Fruit fly (Drosophila melanogaster): ENCODE data around the gene Rsph3.

The Rsph3 gene

DNA sequence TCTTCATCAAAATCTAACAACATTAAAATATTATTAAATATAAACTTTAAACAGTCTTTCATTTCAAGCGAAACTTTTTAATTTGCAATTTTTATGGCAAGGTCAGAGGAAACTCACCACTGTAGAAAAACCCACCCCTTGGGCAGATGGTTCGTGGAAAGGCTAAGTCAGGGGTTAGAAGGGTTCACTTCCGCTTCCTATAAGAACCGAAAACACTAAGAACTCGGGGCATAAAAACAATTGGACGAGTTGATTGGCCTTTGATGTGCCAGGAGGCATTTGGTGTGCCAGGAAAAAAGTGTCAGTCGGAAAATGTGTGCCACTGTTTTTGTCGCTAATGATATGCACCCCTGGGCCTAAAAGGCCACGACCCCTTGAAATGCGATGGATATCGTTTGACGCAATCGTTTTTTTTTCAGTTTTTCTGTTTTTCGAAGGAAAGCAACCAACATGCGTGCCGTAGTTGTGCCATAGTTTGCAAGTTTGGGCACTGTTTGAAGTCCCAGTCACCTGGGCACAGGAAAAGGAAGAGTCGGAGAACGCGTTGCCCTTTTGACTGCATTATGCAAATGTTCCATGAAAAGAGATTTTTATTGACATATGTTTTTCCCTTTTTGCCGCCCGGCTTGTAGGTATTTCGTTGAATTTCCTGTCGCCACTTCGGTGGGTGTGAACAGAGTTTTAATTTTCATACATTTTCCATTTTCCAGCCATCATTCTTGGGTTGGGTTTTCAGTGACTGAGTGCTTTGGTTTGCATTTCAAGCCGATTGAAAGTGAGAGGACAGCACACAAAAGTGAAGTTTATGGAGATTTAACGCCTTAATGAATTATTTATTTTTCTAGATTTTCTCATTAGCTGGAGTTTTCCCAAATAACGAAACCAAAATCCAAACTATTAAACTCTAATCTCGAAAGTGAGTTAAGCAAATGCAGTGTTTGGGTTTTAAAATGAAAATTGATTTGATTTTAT, 21.9 kb upstream of the Rsph3 start:
- TF ChIP-seq pan (optimal IDR thresholded peaks at IDR 0.05) (no peak), CG8478 (optimal IDR thresholded peaks at IDR 0.05) (no peak), Dll (optimal IDR thresholded peaks at IDR 0.05) (no peak), usp (GFP tag; optimal IDR thresholded peaks at IDR 0.05) (no peak), psq (optimal IDR thresholded peaks at IDR 0.05) (no peak), EcR (GFP tag; optimal IDR thresholded peaks at IDR 0.05) (no peak)

DNA sequence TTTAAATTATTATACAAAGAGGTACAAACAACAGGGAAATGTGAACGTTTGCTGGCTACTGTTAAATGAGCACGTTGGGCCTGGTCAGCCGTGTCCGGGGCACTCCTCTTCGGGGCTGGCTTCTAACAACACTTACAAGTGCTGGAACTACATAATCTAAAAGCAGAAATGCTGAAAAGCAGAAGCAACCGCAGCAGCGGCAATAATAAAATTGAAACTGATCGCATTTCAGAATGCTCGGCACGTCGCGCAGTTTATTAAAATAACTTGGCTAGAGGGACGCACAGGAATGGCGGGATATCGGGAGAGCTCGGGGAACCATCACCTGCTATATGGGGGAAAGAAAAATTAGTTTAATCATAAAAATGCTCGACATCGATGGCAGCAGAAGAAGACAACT, 20.4 kb upstream of the Rsph3 start:
- TF ChIP-seq usp (GFP tag; optimal IDR thresholded peaks at IDR 0.05) = no peak
- TF ChIP-seq psq (optimal IDR thresholded peaks at IDR 0.05) = no peak
- TF ChIP-seq CG8478 (optimal IDR thresholded peaks at IDR 0.05) = no peak

- no peak for TF ChIP-seq pan (optimal IDR thresholded peaks at IDR 0.05)
- TF ChIP-seq EcR (GFP tag; optimal IDR thresholded peaks at IDR 0.05) = no peak
- no peak for TF ChIP-seq CG8478 (optimal IDR thresholded peaks at IDR 0.05)
- no peak for TF ChIP-seq usp (GFP tag; optimal IDR thresholded peaks at IDR 0.05)
- TF ChIP-seq psq (optimal IDR thresholded peaks at IDR 0.05) = no peak
- TF ChIP-seq Dll (optimal IDR thresholded peaks at IDR 0.05) = no peak
Observed at dm6 chr3L:6779398-6779797, 16.4 kb upstream of the Rsph3 start.

dm6 chr3L:6778804-6779289, 15.8 kb upstream of the Rsph3 start:
- TF ChIP-seq CG8478 (optimal IDR thresholded peaks at IDR 0.05) = no peak
- TF ChIP-seq EcR (GFP tag; optimal IDR thresholded peaks at IDR 0.05) = no peak
- TF ChIP-seq pan (optimal IDR thresholded peaks at IDR 0.05) = no peak
- TF ChIP-seq psq (optimal IDR thresholded peaks at IDR 0.05) = no peak
- TF ChIP-seq usp (GFP tag; optimal IDR thresholded peaks at IDR 0.05) = no peak
- no peak for TF ChIP-seq Dll (optimal IDR thresholded peaks at IDR 0.05)

- TF ChIP-seq Dll (optimal IDR thresholded peaks at IDR 0.05) (no peak), CG8478 (optimal IDR thresholded peaks at IDR 0.05) (no peak), psq (optimal IDR thresholded peaks at IDR 0.05) (no peak), pan (optimal IDR thresholded peaks at IDR 0.05) (no peak), EcR (GFP tag; optimal IDR thresholded peaks at IDR 0.05) (no peak), usp (GFP tag; optimal IDR thresholded peaks at IDR 0.05) (no peak)
Observed at dm6 chr3L:6777614-6778013, 14.6 kb upstream of the Rsph3 start.

- TF ChIP-seq Dll (optimal IDR thresholded peaks at IDR 0.05) (no peak), CG8478 (optimal IDR thresholded peaks at IDR 0.05) (no peak), psq (optimal IDR thresholded peaks at IDR 0.05) (no peak), usp (GFP tag; optimal IDR thresholded peaks at IDR 0.05) (no peak), EcR (GFP tag; optimal IDR thresholded peaks at IDR 0.05) (no peak), pan (optimal IDR thresholded peaks at IDR 0.05) (no peak)
Observed at dm6 chr3L:6771851-6772250, 8.8 kb upstream of the Rsph3 start.

DNA sequence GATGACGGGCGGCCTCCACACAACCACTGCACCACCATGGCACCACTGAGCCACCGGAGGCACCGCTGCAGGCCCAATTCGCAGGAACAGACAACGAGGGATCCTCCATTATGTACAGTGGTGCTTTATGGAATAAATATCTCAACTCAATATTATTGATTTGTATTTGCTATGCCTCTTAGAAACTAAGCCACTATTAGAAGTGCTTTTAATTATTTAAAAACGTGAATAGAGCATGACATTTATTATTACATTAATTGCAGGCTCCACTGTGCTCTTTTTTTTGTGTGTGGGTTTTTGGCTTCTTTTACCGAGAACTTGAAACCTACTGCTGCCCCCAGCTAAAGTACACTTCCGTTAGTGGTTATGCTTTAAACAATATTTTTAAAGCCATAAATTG, 8.2 kb upstream of the Rsph3 start:
- TF ChIP-seq EcR (GFP tag; optimal IDR thresholded peaks at IDR 0.05) (no peak), CG8478 (optimal IDR thresholded peaks at IDR 0.05) (no peak), pan (optimal IDR thresholded peaks at IDR 0.05) (no peak), usp (GFP tag; optimal IDR thresholded peaks at IDR 0.05) (no peak), psq (optimal IDR thresholded peaks at IDR 0.05) (no peak), Dll (optimal IDR thresholded peaks at IDR 0.05) (no peak)

dm6 chr3L:6767153-6767552, 4.1 kb upstream of the Rsph3 start:
- TF ChIP-seq Dll (optimal IDR thresholded peaks at IDR 0.05) = no peak
- no peak for TF ChIP-seq CG8478 (optimal IDR thresholded peaks at IDR 0.05)
- no peak for TF ChIP-seq pan (optimal IDR thresholded peaks at IDR 0.05)
- TF ChIP-seq EcR (GFP tag; optimal IDR thresholded peaks at IDR 0.05) = no peak
- TF ChIP-seq usp (GFP tag; optimal IDR thresholded peaks at IDR 0.05) = no peak

dm6 chr3L:6764535-6765187, 1.6 kb upstream of the Rsph3 start:
- TF ChIP-seq psq (optimal IDR thresholded peaks at IDR 0.05) = no peak
- no peak for TF ChIP-seq pan (optimal IDR thresholded peaks at IDR 0.05)
- no peak for TF ChIP-seq CG8478 (optimal IDR thresholded peaks at IDR 0.05)
- TF ChIP-seq Dll (optimal IDR thresholded peaks at IDR 0.05) = no peak
- TF ChIP-seq usp (GFP tag; optimal IDR thresholded peaks at IDR 0.05) = no peak
- no peak for TF ChIP-seq EcR (GFP tag; optimal IDR thresholded peaks at IDR 0.05)

DNA sequence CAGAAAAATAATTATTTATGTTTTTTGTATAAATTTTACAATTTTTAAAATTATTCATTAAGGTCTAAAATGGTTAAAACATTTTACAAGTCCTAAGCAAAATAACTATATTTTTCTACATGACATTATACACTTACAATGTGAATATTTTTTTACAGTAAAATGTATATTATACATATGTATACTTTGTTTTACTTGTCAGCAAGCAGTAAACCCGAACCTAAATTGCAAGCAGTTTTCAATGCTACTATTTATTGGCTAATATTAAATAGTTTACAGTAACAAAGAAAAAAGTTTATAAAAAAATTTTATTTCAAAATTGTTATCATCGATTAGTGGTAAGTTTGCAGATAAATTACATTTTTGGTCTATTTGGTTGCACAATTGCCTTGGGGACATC, 790 bp upstream of the Rsph3 start:
- no peak for TF ChIP-seq pan (optimal IDR thresholded peaks at IDR 0.05)

DNA sequence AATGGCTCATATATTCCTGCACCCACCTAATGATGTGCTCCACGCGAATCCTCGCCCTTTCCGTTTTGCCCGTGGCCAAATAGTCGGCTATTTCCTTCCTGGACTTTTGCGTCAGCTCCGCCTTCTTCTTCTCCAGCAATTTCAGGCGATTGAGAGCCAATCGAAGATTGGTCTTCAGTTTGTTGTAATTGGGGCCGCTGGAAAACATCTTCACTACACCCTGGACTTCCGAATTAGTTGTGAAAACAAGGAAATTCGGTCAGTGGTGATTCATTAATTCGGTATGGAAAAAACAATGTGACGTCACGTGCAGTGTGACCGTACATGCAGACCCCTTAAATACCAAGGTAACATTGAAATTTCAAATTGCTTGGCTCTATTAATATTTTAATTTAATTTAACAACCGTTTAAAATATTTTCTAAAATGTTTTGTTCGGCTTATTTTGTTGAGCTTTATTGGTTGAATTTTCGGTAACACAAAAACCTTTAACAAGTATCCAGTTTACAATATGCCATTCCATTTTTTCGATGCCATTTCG, 6.8 kb downstream of the Rsph3 start, which contains the start of gene Ist1:
Gene Ist1, minus strand, starts transcription at position 301 of the 540 bp plus-strand sequence.
- TF ChIP-seq psq (optimal IDR thresholded peaks at IDR 0.05) (no peak), EcR (GFP tag; optimal IDR thresholded peaks at IDR 0.05) (no peak), pan (optimal IDR thresholded peaks at IDR 0.05) (no peak), usp (GFP tag; optimal IDR thresholded peaks at IDR 0.05) (no peak), Dll (optimal IDR thresholded peaks at IDR 0.05) (no peak), CG8478 (optimal IDR thresholded peaks at IDR 0.05) (no peak)

Measured in whole organism.